Fruit fly (Drosophila melanogaster) whole organism, prepupa: ENCODE results near the gene CG6845.

Experiments used
- CG10669 ChIP-seq: fragments of 200-800 bp; sonication (Bioruptor generic); optimal IDR thresholded peaks from 3 replicates; lab custom pipeline; 2018; ENCODE audit warnings: missing biosample characterization, mild to moderate bottlenecking, missing genetic modification characterization, moderate library complexity
- CG32006 ChIP-seq: fragments of 200-800 bp; sonication (Bioruptor generic); optimal IDR thresholded peaks from 3 replicates; lab custom pipeline; 2017; ENCODE audit warnings: missing biosample characterization, mild to moderate bottlenecking, missing genetic modification characterization
- CG4318 ChIP-seq: fragments of 200-800 bp; sonication (Bioruptor generic); optimal IDR thresholded peaks from 3 replicates; lab custom pipeline; 2017; ENCODE audit warnings: missing biosample characterization, mild to moderate bottlenecking, missing genetic modification characterization
- CG7368 ChIP-seq: fragments of 200-800 bp; sonication (Bioruptor generic); optimal IDR thresholded peaks from 3 replicates; lab custom pipeline; 2016; ENCODE audit warnings: missing biosample characterization, missing genetic modification characterization
- CG8119 ChIP-seq: fragments of 200-800 bp; sonication (Bioruptor generic); IDR thresholded peaks from 3 replicates; pipeline ENCODE4 v1.3.6; 2022; ENCODE audit warnings: missing biosample characterization, missing genetic modification characterization
- CG8319 ChIP-seq: fragments of 200-800 bp; sonication (Bioruptor generic); optimal IDR thresholded peaks from 3 replicates; lab custom pipeline; 2016; ENCODE audit warnings: missing biosample characterization, missing genetic modification characterization
- Hr38 ChIP-seq: sonication (Bioruptor generic); optimal IDR thresholded peaks from 2 replicates; lab custom pipeline; 2016; ENCODE audit warnings: missing biosample characterization, missing genetic modification characterization
- Smox ChIP-seq: fragments of 200-800 bp; sonication (Bioruptor generic); optimal IDR thresholded peaks from 3 replicates; lab custom pipeline; 2016; ENCODE audit warnings: missing biosample characterization, missing genetic modification characterization
- eg ChIP-seq: fragments of 200-800 bp; sonication (Bioruptor generic); IDR thresholded peaks from 3 replicates; pipeline ENCODE4 v1.3.6; 2022; ENCODE audit warnings: missing biosample characterization, missing genetic modification characterization
- salr ChIP-seq, 2 experiments: fragments of 200-800 bp; sonication (Bioruptor generic); optimal IDR thresholded peaks; 3 replicates each; lab custom pipeline; 2016 to 2018; ENCODE audit warnings: missing biosample characterization in 2 of 2, missing genetic modification characterization in 2 of 2, mild to moderate bottlenecking in 1 of 2

- TF ChIP-seq CG10669 (GFP tag; lab: Kevin White, UChicago): no peak
- no peak for TF ChIP-seq Smox (GFP tag; lab: Kevin White, UChicago)
- no peak for TF ChIP-seq salr (GFP tag; optimal IDR thresholded peaks at IDR 0.05; lab: Kevin White, UChicago)
- no peak for TF ChIP-seq Hr38 (GFP tag; lab: Kevin White, UChicago)
- 0 out of 3 replicates have a peak, but pooled peaks have one; percentile 37 for TF ChIP-seq CG8119 (GFP tag; lab: Robert Waterston, UW)
- TF ChIP-seq CG7368 (GFP tag; lab: Kevin White, UChicago): peak; percentile 5
- peak; percentile 58; the same call in 2 of the 3 replicates for TF ChIP-seq eg (GFP tag; lab: Robert Waterston, UW)
- TF ChIP-seq CG8319 (GFP tag; lab: Kevin White, UChicago): no peak
- no peak for TF ChIP-seq CG4318 (GFP tag; lab: Kevin White, UChicago)
- no peak for TF ChIP-seq CG32006 (GFP tag; lab: Kevin White, UChicago)
Observed at dm6 chr3L:129311-129816, 16.9 kb upstream of the CG6845 start, which contains the start of gene Pdk1.
